Fruit fly (Drosophila melanogaster): ENCODE measurements around the gene Cht11.

Cht11 gene

DNA sequence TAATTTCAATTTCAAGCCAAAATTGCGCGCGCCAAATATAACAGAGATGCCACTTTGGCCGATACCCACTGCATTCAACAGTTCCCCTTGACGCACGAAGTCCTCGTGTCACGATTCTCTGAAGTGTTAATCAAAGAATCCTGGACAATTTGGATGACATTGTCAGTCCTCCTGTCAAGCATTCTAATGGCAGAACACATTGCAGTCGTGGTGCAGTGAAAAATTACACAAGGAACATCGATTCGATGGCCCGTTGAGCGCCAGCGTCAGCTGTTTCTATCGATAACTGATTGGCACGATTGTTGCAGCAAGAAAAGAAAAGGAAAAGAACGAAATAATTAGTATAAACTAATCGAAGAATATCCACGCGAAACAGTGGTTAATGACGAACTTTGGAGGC is 25.1 kb downstream of the Cht11 start, which contains the start of gene nonC (continued):
- TF ChIP-seq CG2129 (GFP tag; IDR thresholded peaks at IDR 0.05; ENCODE audit: partially characterized antibody) (peak; percentile 72; the same call in 1 of the 2 replicates), CG42726 (GFP tag; IDR thresholded peaks at IDR 0.05; ENCODE audit: partially characterized antibody) (peak; percentile 86), CG8765 (GFP tag; IDR thresholded peaks at IDR 0.05) (no peak), CG14050 (GFP tag; IDR thresholded peaks at IDR 0.05) (no peak), HLH4C (GFP tag; IDR thresholded peaks at IDR 0.05; ENCODE audit: partially characterized antibody) (peak; percentile 90), Sry-β (GFP tag; optimal IDR thresholded peaks at IDR 0.05) (peak; percentile 91), ab (GFP tag; optimal IDR thresholded peaks at IDR 0.05) (no peak), CG2889 (GFP tag; IDR thresholded peaks at IDR 0.05) (no peak), oc (tag; optimal IDR thresholded peaks at IDR 0.05) (no peak), zen (tag; optimal IDR thresholded peaks at IDR 0.05) (peak; percentile 13), MBD-R2 (GFP tag; IDR thresholded peaks at IDR 0.05) (peak; percentile 51), CG8290 (GFP tag; optimal IDR thresholded peaks at IDR 0.05) (no peak), CG8290 (tag; optimal IDR thresholded peaks at IDR 0.05) (no peak), YL-1 (GFP tag; optimal IDR thresholded peaks at IDR 0.05) (peak; percentile 28), CG15514 (GFP tag; optimal IDR thresholded peaks at IDR 0.05) (peak; percentile 55), fd96Cb (tag; optimal IDR thresholded peaks at IDR 0.05) (no peak), CG31365 (tag; optimal IDR thresholded peaks at IDR 0.05) (no peak), dati (GFP tag; IDR thresholded peaks at IDR 0.05) (no peak), CG14710 (tag; optimal IDR thresholded peaks at IDR 0.05) (peak; percentile 57), E2f2 (GFP tag; IDR thresholded peaks at IDR 0.05) (peak; percentile 87), bsh (GFP tag; optimal IDR thresholded peaks at IDR 0.05) (no peak)

DNA sequence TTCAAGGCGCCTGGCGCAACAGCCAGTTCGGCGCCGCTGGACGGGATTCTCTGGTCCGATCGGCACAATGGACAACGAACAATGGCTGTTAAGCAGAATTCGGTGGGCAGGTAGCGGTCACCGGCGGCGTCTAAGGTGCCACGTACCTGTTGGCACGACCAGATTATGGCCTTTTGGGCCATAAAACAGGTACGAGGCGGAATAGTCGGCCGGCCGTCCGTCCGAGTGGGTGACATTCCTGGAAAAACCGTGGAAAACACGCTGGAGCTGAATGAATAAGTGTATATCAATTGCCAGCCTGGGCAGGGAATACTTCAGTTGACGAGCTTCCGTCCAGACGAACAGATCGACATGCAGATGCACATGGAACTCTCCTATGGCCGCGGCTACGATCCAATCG is 26.4 kb downstream of the Cht11 start, which contains the start of gene Atx-1:
TSS of gene Atx-1 (plus strand) at position 301 of the 400 bp plus-strand sequence.
- TF ChIP-seq CG15479 (GFP tag; optimal IDR thresholded peaks at IDR 0.05) = peak; percentile 52
- TF ChIP-seq lilli (GFP tag; optimal IDR thresholded peaks at IDR 0.05) = no peak

dm6 chrX:6820703-6821102 is 28.6 kb downstream of the Cht11 start, which contains the start of the genes Nf-YC and xit:
Gene Nf-YC (minus strand): TSS chrX:6820919.
Gene xit (plus strand): TSS chrX:6821016.
- no peak for TF ChIP-seq NFAT (GFP tag; IDR thresholded peaks at IDR 0.05)
- peak; percentile 11 for TF ChIP-seq CG8924 (tag; optimal IDR thresholded peaks at IDR 0.05)
- TF ChIP-seq CG13624 (GFP tag; optimal IDR thresholded peaks at IDR 0.05) = peak; percentile 39
- TF ChIP-seq cg (GFP tag; optimal IDR thresholded peaks at IDR 0.05) = peak; percentile 81
- TF ChIP-seq CG2120 (GFP tag; optimal IDR thresholded peaks at IDR 0.05) = peak; percentile 54
- TF ChIP-seq tin (GFP tag; optimal IDR thresholded peaks at IDR 0.05) = peak; percentile 10
- TF ChIP-seq CG17829 (tag; optimal IDR thresholded peaks at IDR 0.05) = peak; percentile 26
- TF ChIP-seq Blimp-1 (GFP tag; optimal IDR thresholded peaks at IDR 0.05) = no peak
- TF ChIP-seq Rfx (GFP tag; IDR thresholded peaks at IDR 0.05) = peak; percentile 67
- TF ChIP-seq CG14710 (tag; optimal IDR thresholded peaks at IDR 0.05) = peak; percentile 39
- TF ChIP-seq sens-2 (GFP tag; IDR thresholded peaks at IDR 0.05) = no peak
- TF ChIP-seq crc (GFP tag; optimal IDR thresholded peaks at IDR 0.05) = no peak
- TF ChIP-seq HmgZ (tag; optimal IDR thresholded peaks at IDR 0.05) = peak; percentile 68
- peak; percentile 27 for TF ChIP-seq CG15479 (GFP tag; optimal IDR thresholded peaks at IDR 0.05)
- no peak for TF ChIP-seq CG7839 (tag; optimal IDR thresholded peaks at IDR 0.05)
- peak; percentile 65 for TF ChIP-seq CG2116 (GFP tag; optimal IDR thresholded peaks at IDR 0.05)
- peak; percentile 71 for TF ChIP-seq E2f2 (GFP tag; IDR thresholded peaks at IDR 0.05)
- TF ChIP-seq Doc3 (GFP tag; IDR thresholded peaks at IDR 0.05; ENCODE audit: partially characterized antibody) = peak; percentile 35; the same call in 1 of the 3 replicates
- no peak for TF ChIP-seq HLH54F (GFP tag; optimal IDR thresholded peaks at IDR 0.05)
- TF ChIP-seq pzg (GFP tag; optimal IDR thresholded peaks at IDR 0.05) = peak; percentile 95
- no peak for TF ChIP-seq CG14441 (GFP tag; IDR thresholded peaks at IDR 0.05)
- TF ChIP-seq shn (GFP tag; optimal IDR thresholded peaks at IDR 0.05) = peak; percentile 49
- TF ChIP-seq slou (GFP tag; optimal IDR thresholded peaks at IDR 0.05) = no peak
- no peak for TF ChIP-seq ewg (GFP tag; optimal IDR thresholded peaks at IDR 0.05)
- peak; percentile 45 for TF ChIP-seq CG3847 (GFP tag; IDR thresholded peaks at IDR 0.05)
- TF ChIP-seq NC2β (GFP tag; optimal IDR thresholded peaks at IDR 0.05) = peak; percentile 14
- TF ChIP-seq Hr39 (optimal IDR thresholded peaks at IDR 0.05) = no peak
- TF ChIP-seq CG1792 (GFP tag; optimal IDR thresholded peaks at IDR 0.05) = no peak
- TF ChIP-seq CG9797 (GFP tag; optimal IDR thresholded peaks at IDR 0.05) = peak; percentile 81
